Worm (Caenorhabditis elegans) whole organism, early embryonic: ENCODE results near the gene math-15.

Experiments
- B0310.2 ChIP-seq: sonication (generic microtip); optimal IDR thresholded peaks from 2 replicates; lab custom pipeline; 2016; ENCODE audit warnings: mild to moderate bottlenecking, missing genetic modification characterization, missing compliant biosample characterization
- F13C5.2 ChIP-seq: sonication (generic microtip); optimal IDR thresholded peaks from 2 replicates; lab custom pipeline; 2017; ENCODE audit warnings: mild to moderate bottlenecking, missing genetic modification characterization, inconsistent platforms, missing compliant biosample characterization
- aly-1 ChIP-seq: sonication (generic microtip); optimal IDR thresholded peaks from 2 replicates; lab custom pipeline; 2016; ENCODE audit warnings: missing genetic modification characterization, missing compliant biosample characterization
- ama-1 ChIP-seq: fragments of 150-350 bp; optimal IDR thresholded peaks from 2 replicates; lab custom pipeline; 2014
- ceh-13 ChIP-seq: fragments of 200-800 bp; sonication (Bioruptor generic); optimal IDR thresholded peaks from 2 replicates; lab custom pipeline; 2018; ENCODE audit warnings: mild to moderate bottlenecking, missing genetic modification characterization, missing compliant biosample characterization
- ceh-36 ChIP-seq: sonication (generic microtip); optimal IDR thresholded peaks from 2 replicates; lab custom pipeline; 2016; ENCODE audit warnings: missing genetic modification characterization, inconsistent platforms, missing compliant biosample characterization
- ets-7 ChIP-seq: sonication (generic microtip); optimal IDR thresholded peaks from 2 replicates; lab custom pipeline; 2016; ENCODE audit warnings: missing genotype, missing genetic modification characterization, missing compliant biosample characterization
- flt-1 ChIP-seq: fragments of 200-800 bp; sonication (Bioruptor generic); IDR thresholded peaks from 2 replicates; pipeline ENCODE4 v1.3.6; 2022; ENCODE audit warnings: missing genetic modification characterization, missing compliant biosample characterization
- hmbx-1 ChIP-seq: sonication (generic microtip); optimal IDR thresholded peaks from 2 replicates; lab custom pipeline; 2016; ENCODE audit warnings: mild to moderate bottlenecking, missing genetic modification characterization, missing compliant biosample characterization
- hmg-4 ChIP-seq: fragments of 200-800 bp; sonication (Bioruptor generic); optimal IDR thresholded peaks from 2 replicates; lab custom pipeline; 2018; ENCODE audit warnings: mild to moderate bottlenecking, missing genetic modification characterization, missing compliant biosample characterization
- hnd-1 ChIP-seq: sonication (generic microtip); optimal IDR thresholded peaks from 2 replicates; lab custom pipeline; 2016; ENCODE audit warnings: missing genetic modification characterization, missing compliant biosample characterization
- pes-1 ChIP-seq: fragments of 200-800 bp; sonication (Bioruptor generic); IDR thresholded peaks from 2 replicates; pipeline ENCODE4 v1.3.6; 2022; ENCODE audit warnings: missing genetic modification reagents, missing genetic modification characterization, missing compliant biosample characterization
- scrt-1 ChIP-seq: fragments of 200-800 bp; sonication (Bioruptor generic); IDR thresholded peaks from 2 replicates; pipeline ENCODE4 v1.3.6; 2022; ENCODE audit warnings: missing genetic modification characterization, missing compliant biosample characterization
- sea-1 ChIP-seq: fragments of 200-800 bp; sonication (Bioruptor generic); conservative IDR thresholded peaks from 2 replicates; pipeline ENCODE4 v1.3.6; 2022; ENCODE audit warnings: missing genetic modification characterization, missing compliant biosample characterization
- tbx-11 ChIP-seq: fragments of 200-800 bp; sonication (Bioruptor generic); IDR thresholded peaks from 2 replicates; pipeline ENCODE4 v1.3.6; 2022; ENCODE audit warnings: missing genetic modification characterization, missing compliant biosample characterization
- tbx-37 ChIP-seq: fragments of 200-800 bp; sonication (Bioruptor generic); conservative IDR thresholded peaks from 2 replicates; pipeline ENCODE4 v1.3.6; 2022; ENCODE audit warnings: missing genetic modification reagents, missing genetic modification characterization, missing compliant biosample characterization
- tra-4 ChIP-seq: sonication (generic microtip); optimal IDR thresholded peaks from 2 replicates; lab custom pipeline; 2017; ENCODE audit warnings: missing genetic modification characterization, missing compliant biosample characterization

Gene math-15

ce11 chrII:1882705-1883104 lies 16.5 kb downstream of the math-15 start, which contains the start of gene math-5:
Gene math-5 (minus strand): TSS chrII:1882805.
- TF ChIP-seq F13C5.2 (tag; lab: Kevin White, UChicago): no peak
- no peak for TF ChIP-seq flt-1 (GFP tag; lab: Robert Waterston, UW)
- no peak for TF ChIP-seq ceh-13 (GFP tag; lab: Kevin White, UChicago)
- no peak for TF ChIP-seq hmg-4 (GFP tag; lab: Kevin White, UChicago)
- TF ChIP-seq sea-1 (GFP tag; lab: Robert Waterston, UW): no peak
- TF ChIP-seq pes-1 (GFP tag; lab: Robert Waterston, UW): no peak
- TF ChIP-seq tbx-37 (GFP tag; lab: Robert Waterston, UW): no peak
- TF ChIP-seq hnd-1 (tag; lab: Kevin White, UChicago): no peak
- TF ChIP-seq ets-7 (tag; lab: Kevin White, UChicago): no peak
- no peak for TF ChIP-seq ceh-36 (tag; lab: Kevin White, UChicago)
- no peak for TF ChIP-seq tbx-11
- no peak for TF ChIP-seq ama-1 (lab: Kevin White, UChicago)
- TF ChIP-seq B0310.2: no peak
- no peak for TF ChIP-seq hmbx-1 (tag; lab: Kevin White, UChicago)
- TF ChIP-seq tra-4 (tag; lab: Kevin White, UChicago): no peak
- TF ChIP-seq scrt-1 (GFP tag; lab: Robert Waterston, UW): no peak
- no peak for TF ChIP-seq aly-1

- TF ChIP-seq tbx-37 (GFP tag; lab: Robert Waterston, UW) (no peak), ceh-13 (GFP tag; lab: Kevin White, UChicago) (no peak), scrt-1 (GFP tag; lab: Robert Waterston, UW) (no peak), pes-1 (GFP tag; lab: Robert Waterston, UW) (no peak), flt-1 (GFP tag; lab: Robert Waterston, UW) (no peak), tbx-11 (no peak), ets-7 (tag; lab: Kevin White, UChicago) (no peak), hmbx-1 (tag; lab: Kevin White, UChicago) (no peak), hnd-1 (tag; lab: Kevin White, UChicago) (no peak), F13C5.2 (tag; lab: Kevin White, UChicago) (no peak), ceh-36 (tag; lab: Kevin White, UChicago) (no peak), aly-1 (no peak), B0310.2 (no peak)
Measured at ce11 chrII:1884635-1885034, 18.5 kb downstream of the math-15 start, which contains the start of gene math-6. Gene math-6 (minus strand): TSS chrII:1884735.

- TF ChIP-seq scrt-1 (GFP tag; lab: Robert Waterston, UW) (no peak), tra-4 (tag; lab: Kevin White, UChicago) (no peak), tbx-11 (no peak), sea-1 (GFP tag; lab: Robert Waterston, UW) (no peak), hmg-4 (GFP tag; lab: Kevin White, UChicago) (no peak), aly-1 (no peak), pes-1 (GFP tag; lab: Robert Waterston, UW) (no peak), B0310.2 (no peak), hnd-1 (tag; lab: Kevin White, UChicago) (no peak), ama-1 (lab: Kevin White, UChicago) (no peak), ceh-13 (GFP tag; lab: Kevin White, UChicago) (no peak), flt-1 (GFP tag; lab: Robert Waterston, UW) (no peak), hmbx-1 (tag; lab: Kevin White, UChicago) (no peak), ceh-36 (tag; lab: Kevin White, UChicago) (no peak), F13C5.2 (tag; lab: Kevin White, UChicago) (no peak), tbx-37 (GFP tag; lab: Robert Waterston, UW) (no peak), ets-7 (tag; lab: Kevin White, UChicago) (no peak)
Measured at ce11 chrII:1886379-1886778, 20.2 kb downstream of the math-15 start, which contains the start of gene math-7. Gene math-7 (minus strand): TSS chrII:1886479.

ce11 chrII:1889071-1889470 lies 22.9 kb downstream of the math-15 start, which contains the start of gene math-8:
Gene math-8 (minus strand): TSS chrII:1889171.
- no peak for TF ChIP-seq hmg-4 (GFP tag; lab: Kevin White, UChicago)
- TF ChIP-seq tra-4 (tag; lab: Kevin White, UChicago): no peak
- TF ChIP-seq sea-1 (GFP tag; lab: Robert Waterston, UW): no peak
- no peak for TF ChIP-seq pes-1 (GFP tag; lab: Robert Waterston, UW)
- no peak for TF ChIP-seq hmbx-1 (tag; lab: Kevin White, UChicago)
- TF ChIP-seq B0310.2: no peak
- no peak for TF ChIP-seq ama-1 (lab: Kevin White, UChicago)
- no peak for TF ChIP-seq flt-1 (GFP tag; lab: Robert Waterston, UW)
- no peak for TF ChIP-seq F13C5.2 (tag; lab: Kevin White, UChicago)
- no peak for TF ChIP-seq scrt-1 (GFP tag; lab: Robert Waterston, UW)
- TF ChIP-seq hnd-1 (tag; lab: Kevin White, UChicago): no peak
- TF ChIP-seq ceh-36 (tag; lab: Kevin White, UChicago): no peak

DNA sequence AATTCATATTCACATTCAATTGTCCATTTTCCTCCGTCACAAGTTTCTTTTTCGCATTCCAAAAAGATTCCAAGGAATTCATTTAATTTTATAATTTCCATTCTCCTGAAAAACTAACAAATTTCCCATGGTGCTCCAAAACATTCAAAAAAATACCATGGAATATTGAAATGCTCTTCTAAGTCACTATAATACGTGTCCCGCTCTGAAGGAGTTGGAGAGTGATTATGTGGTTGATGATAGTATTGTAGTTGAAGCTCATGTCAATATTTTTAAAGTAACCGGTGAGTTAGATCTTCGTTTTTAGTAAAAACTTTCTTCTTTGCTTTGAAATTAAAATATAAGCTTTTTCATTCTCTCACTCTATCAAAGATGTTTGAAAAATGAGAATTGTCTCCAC lies 24.5 kb downstream of the math-15 start, which contains the start of gene math-9:
Gene math-9, minus strand, starts transcription at position 101 of the 400 bp plus-strand sequence.
- TF ChIP-seq hmg-4 (GFP tag; lab: Kevin White, UChicago): no peak
- no peak for TF ChIP-seq pes-1 (GFP tag; lab: Robert Waterston, UW)
- no peak for TF ChIP-seq aly-1
- no peak for TF ChIP-seq hnd-1 (tag; lab: Kevin White, UChicago)
- TF ChIP-seq flt-1 (GFP tag; lab: Robert Waterston, UW): no peak
- TF ChIP-seq scrt-1 (GFP tag; lab: Robert Waterston, UW): no peak
- no peak for TF ChIP-seq ceh-13 (GFP tag; lab: Kevin White, UChicago)
- TF ChIP-seq tbx-11: no peak
- TF ChIP-seq ceh-36 (tag; lab: Kevin White, UChicago): no peak
- no peak for TF ChIP-seq ets-7 (tag; lab: Kevin White, UChicago)
- no peak for TF ChIP-seq B0310.2
- no peak for TF ChIP-seq hmbx-1 (tag; lab: Kevin White, UChicago)
- TF ChIP-seq ama-1 (lab: Kevin White, UChicago): no peak

DNA sequence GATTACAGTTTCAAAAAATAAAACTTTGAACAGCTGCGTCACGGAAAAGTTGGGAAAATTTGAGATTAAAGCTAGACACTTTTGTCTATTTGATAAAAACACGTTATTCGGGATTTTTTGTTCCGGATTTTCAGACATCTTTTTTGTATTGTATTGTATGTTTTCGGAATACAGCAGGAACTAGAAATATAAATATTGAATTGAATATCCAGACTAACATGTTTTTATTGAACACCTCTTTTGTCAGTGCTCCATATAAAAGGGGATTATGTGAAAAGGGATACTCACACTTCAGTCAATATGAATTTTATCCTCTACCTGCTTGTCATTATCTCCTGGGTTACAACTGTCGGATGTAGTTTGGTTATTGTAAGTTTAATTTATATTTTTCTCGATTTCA lies 27.7 kb downstream of the math-15 start, which contains the start of gene C16C4.1:
Gene C16C4.1, plus strand, starts transcription at position 301 of the 400 bp plus-strand sequence.
- TF ChIP-seq hmg-4 (GFP tag; lab: Kevin White, UChicago): no peak

DNA sequence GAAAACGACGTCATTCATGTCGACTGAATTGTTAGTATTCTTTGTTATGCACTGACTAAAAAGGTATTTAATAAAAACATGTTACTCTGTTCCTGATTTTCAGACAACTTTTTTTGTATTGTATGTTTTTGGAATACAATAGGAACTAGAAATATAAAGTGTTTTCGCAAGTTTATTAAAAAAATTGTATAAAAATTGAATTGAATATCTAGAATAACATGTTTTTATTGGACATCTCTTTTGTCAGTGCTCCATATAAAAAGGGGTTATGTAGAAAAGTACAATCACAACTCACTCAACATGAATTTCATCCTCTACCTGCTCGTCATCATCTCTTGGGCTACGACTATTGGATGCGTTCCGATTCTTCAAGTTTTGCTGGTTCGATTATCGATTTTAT lies 29.1 kb downstream of the math-15 start, which contains the start of gene C46F9.5:
Gene C46F9.5, plus strand, starts transcription at position 301 of the 400 bp plus-strand sequence.
- TF ChIP-seq aly-1 (no peak), ets-7 (tag; lab: Kevin White, UChicago) (no peak), ama-1 (lab: Kevin White, UChicago) (no peak), scrt-1 (GFP tag; lab: Robert Waterston, UW) (no peak), B0310.2 (no peak), hmbx-1 (tag; lab: Kevin White, UChicago) (no peak), ceh-13 (GFP tag; lab: Kevin White, UChicago) (no peak), hnd-1 (tag; lab: Kevin White, UChicago) (no peak), ceh-36 (tag; lab: Kevin White, UChicago) (no peak)
